7 fruit fly cellular contexts compared by ENCODE assay signal in the genomic region with DNA sequence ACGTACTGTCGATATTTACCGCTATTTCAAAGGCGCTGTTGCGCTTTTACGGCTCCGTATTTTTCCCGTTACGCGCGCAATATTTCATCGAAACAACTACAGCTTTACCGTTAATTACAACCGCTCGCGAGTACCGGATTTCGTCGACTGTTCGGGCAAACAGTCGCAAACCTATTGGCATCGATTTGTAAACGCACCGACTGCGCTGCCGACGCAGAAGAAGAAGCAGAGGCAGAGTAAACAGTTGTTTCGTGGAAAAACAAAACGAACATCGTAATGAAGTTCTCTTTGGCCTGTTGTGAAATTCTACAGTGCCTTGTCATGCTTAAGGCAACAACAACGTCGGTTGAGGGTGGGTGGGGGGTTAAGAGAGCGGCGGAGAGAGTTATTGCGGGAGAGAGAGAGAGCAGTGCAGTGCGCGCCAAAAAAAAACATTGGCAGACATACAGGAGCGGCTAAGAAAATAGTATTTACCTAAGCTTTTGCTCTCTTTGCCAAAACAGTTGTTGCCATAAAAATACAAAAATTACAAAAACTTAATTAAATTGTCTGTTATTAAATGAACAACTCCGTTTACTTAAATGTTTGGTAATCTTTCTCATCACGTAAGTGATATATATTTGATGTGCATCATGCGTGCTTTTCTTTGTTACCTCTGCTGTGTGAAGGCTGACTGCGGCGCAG.
TF ChIP-seq lines count a peak whose summit lies in the region.

Gene CG5953, minus strand, starts transcription at position 176 of the 684 bp plus-strand sequence.

- TF ChIP-seq CTCF in whole organism, embryonic (GFP tag; optimal IDR thresholded peaks at IDR 0.05; lab: Kevin White, UChicago), result peak; percentile 66

TF ChIP-seq in Kc167, 6 proteins besides CTCF, POLR2A, EP300 and RAD21:
- TF ChIP-seq psq (optimal IDR thresholded peaks at IDR 0.05; lab: Kevin White, UChicago) (peak; percentile 14), ttk (optimal IDR thresholded peaks at IDR 0.05; lab: Kevin White, UChicago) (no peak)

TF ChIP-seq in whole organism, 6 proteins besides CTCF, POLR2A, EP300 and RAD21:
- peak; percentile 93 for TF ChIP-seq Dll (optimal IDR thresholded peaks at IDR 0.05; lab: Kevin White, UChicago)
- no peak for TF ChIP-seq pan (optimal IDR thresholded peaks at IDR 0.05; lab: Kevin White, UChicago)
TF ChIP-seq in whole organism: peak in this region for 1.

TF ChIP-seq in whole organism, adult, 20 proteins besides CTCF, POLR2A, EP300 and RAD21 (continues in another document):
- TF ChIP-seq Clk (GFP tag; optimal IDR thresholded peaks at IDR 0.05; lab: Kevin White, UChicago) (peak; percentile 63), CG7101 (tag; optimal IDR thresholded peaks at IDR 0.05; lab: Kevin White, UChicago) (peak; percentile 95), CG7045 (GFP tag; optimal IDR thresholded peaks at IDR 0.05; lab: Kevin White, UChicago) (peak; percentile 92), toe (GFP tag; optimal IDR thresholded peaks at IDR 0.05; lab: Kevin White, UChicago) (peak; percentile 68), tj (GFP tag; optimal IDR thresholded peaks at IDR 0.05; lab: Kevin White, UChicago) (peak; percentile 74), pad (GFP tag; optimal IDR thresholded peaks at IDR 0.05; lab: Kevin White, UChicago) (peak; percentile 76), cic (GFP tag; optimal IDR thresholded peaks at IDR 0.05; lab: Kevin White, UChicago) (peak; percentile 86), bab1 (GFP tag; optimal IDR thresholded peaks at IDR 0.05; lab: Kevin White, UChicago) (peak; percentile 89), cnc (optimal IDR thresholded peaks at IDR 0.05; lab: Kevin White, UChicago) (peak; percentile 94 to 99), Hr96 (GFP tag; optimal IDR thresholded peaks at IDR 0.05; lab: Kevin White, UChicago) (peak; percentile 75), ovo (GFP tag; optimal IDR thresholded peaks at IDR 0.05; lab: Kevin White, UChicago) (peak; percentile 100), Mnt (GFP tag; optimal IDR thresholded peaks at IDR 0.05; lab: Kevin White, UChicago) (peak; percentile 62), CG11617 (GFP tag; optimal IDR thresholded peaks at IDR 0.05; lab: Kevin White, UChicago) (peak; percentile 90), CG5204 (GFP tag; optimal IDR thresholded peaks at IDR 0.05; lab: Kevin White, UChicago) (peak; percentile 89), CG12768 (GFP tag; optimal IDR thresholded peaks at IDR 0.05; lab: Kevin White, UChicago) (peak; percentile 94)

TF ChIP-seq in whole organism, embryonic, 481 proteins besides CTCF, POLR2A, EP300 and RAD21 (continues in another document):
- TF ChIP-seq CG11560 (tag; IDR thresholded peaks at IDR 0.05; lab: Robert Waterston, UW) (peak; percentile 88), unc-4 (GFP tag; IDR thresholded peaks at IDR 0.05; lab: Robert Waterston, UW; ENCODE audit: partially characterized antibody) (peak; percentile 17; the same call in 1 of the 2 replicates), sisA (GFP tag; IDR thresholded peaks at IDR 0.05; lab: Robert Waterston, UW) (peak; percentile 97), trh (GFP tag; optimal IDR thresholded peaks at IDR 0.05; lab: Kevin White, UChicago) (peak; percentile 80), CG2120 (GFP tag; optimal IDR thresholded peaks at IDR 0.05; lab: Kevin White, UChicago) (peak; percentile 97), ato (GFP tag; IDR thresholded peaks at IDR 0.05; lab: Robert Waterston, UW; ENCODE audit: partially characterized antibody) (peak; percentile 62; the same call in 1 of the 2 replicates), CG8765 (GFP tag; IDR thresholded peaks at IDR 0.05; lab: Robert Waterston, UW) (peak; percentile 91), jumu (GFP tag; optimal IDR thresholded peaks at IDR 0.05; lab: Kevin White, UChicago) (peak; percentile 93), CG4404 (GFP tag; IDR thresholded peaks at IDR 0.05; lab: Robert Waterston, UW) (peak; percentile 95), CG15696 (tag; optimal IDR thresholded peaks at IDR 0.05; lab: Kevin White, UChicago) (peak; percentile 88), CG9817 (tag; optimal IDR thresholded peaks at IDR 0.05; lab: Kevin White, UChicago) (peak; percentile 94), Eip74EF (GFP tag; optimal IDR thresholded peaks at IDR 0.05; lab: Kevin White, UChicago) (peak in 1 of 2 experiments; percentile 97), ftz-f1 (GFP tag; optimal IDR thresholded peaks at IDR 0.05; lab: Kevin White, UChicago) (peak; percentile 87), dan (GFP tag; IDR thresholded peaks at IDR 0.05; lab: Robert Waterston, UW) (peak; percentile 82; the same call in 1 of the 2 replicates)

TF ChIP-seq in whole organism, prepupa, 60 proteins besides CTCF, POLR2A, EP300 and RAD21 (continues in another document):
- TF ChIP-seq net (GFP tag; optimal IDR thresholded peaks at IDR 0.05; lab: Kevin White, UChicago), result peak; percentile 98
- peak; percentile 98 for TF ChIP-seq CG6276 (GFP tag; optimal IDR thresholded peaks at IDR 0.05; lab: Kevin White, UChicago)
- no peak for TF ChIP-seq Hr38 (GFP tag; optimal IDR thresholded peaks at IDR 0.05; lab: Kevin White, UChicago)
- TF ChIP-seq CG10631 (GFP tag; optimal IDR thresholded peaks at IDR 0.05; lab: Kevin White, UChicago), result peak; percentile 97
- TF ChIP-seq OdsH (GFP tag; optimal IDR thresholded peaks at IDR 0.05; lab: Kevin White, UChicago), result peak; percentile 97
- peak; percentile 97 for TF ChIP-seq Smox (GFP tag; optimal IDR thresholded peaks at IDR 0.05; lab: Kevin White, UChicago)
- TF ChIP-seq vri (GFP tag; optimal IDR thresholded peaks at IDR 0.05; lab: Kevin White, UChicago), result peak; percentile 87
- TF ChIP-seq Ets21C (GFP tag; optimal IDR thresholded peaks at IDR 0.05; lab: Kevin White, UChicago), result peak; percentile 96
- TF ChIP-seq CG6792 (GFP tag; optimal IDR thresholded peaks at IDR 0.05; lab: Kevin White, UChicago), result peak; percentile 97
- TF ChIP-seq svp (GFP tag; lab: Kevin White, UChicago), result peak; percentile 99
- peak; percentile 97 for TF ChIP-seq CG6808 (GFP tag; optimal IDR thresholded peaks at IDR 0.05; lab: Kevin White, UChicago)
- peak; percentile 96 for TF ChIP-seq dsx (GFP tag; optimal IDR thresholded peaks at IDR 0.05; lab: Kevin White, UChicago; ENCODE audit: poor library complexity, severe bottlenecking)
- TF ChIP-seq Ets96B (tag; optimal IDR thresholded peaks at IDR 0.05; lab: Kevin White, UChicago), result peak; percentile 98
- peak; percentile 97 for TF ChIP-seq Sox102F (GFP tag; optimal IDR thresholded peaks at IDR 0.05; lab: Kevin White, UChicago)
- peak; percentile 97 for TF ChIP-seq acj6 (GFP tag; optimal IDR thresholded peaks at IDR 0.05; lab: Kevin White, UChicago)
- TF ChIP-seq CG16779 (tag; optimal IDR thresholded peaks at IDR 0.05; lab: Kevin White, UChicago), result peak; percentile 98

TF ChIP-seq in whole organism, pupa, 21 proteins besides CTCF, POLR2A, EP300 and RAD21 (continues in another document):
- TF ChIP-seq gl (tag; optimal IDR thresholded peaks at IDR 0.05; lab: Kevin White, UChicago), result peak; percentile 96
- TF ChIP-seq EcR (GFP tag; optimal IDR thresholded peaks at IDR 0.05; lab: Kevin White, UChicago), result peak; percentile 47
- peak; percentile 98 for TF ChIP-seq CG15710 (tag; optimal IDR thresholded peaks at IDR 0.05; lab: Kevin White, UChicago)
- TF ChIP-seq Ets98B (GFP tag; IDR thresholded peaks at IDR 0.05; lab: Robert Waterston, UW), result peak; percentile 98
- peak; percentile 97 for TF ChIP-seq Pif1A (GFP tag; optimal IDR thresholded peaks at IDR 0.05; lab: Kevin White, UChicago)
- TF ChIP-seq CG4496 (GFP tag; IDR thresholded peaks at IDR 0.05; lab: Robert Waterston, UW), result peak; percentile 98
- TF ChIP-seq CG10348 (GFP tag; IDR thresholded peaks at IDR 0.05; lab: Robert Waterston, UW), result peak; percentile 91
- peak; percentile 97 for TF ChIP-seq CG32121 (GFP tag; IDR thresholded peaks at IDR 0.05; lab: Robert Waterston, UW)
- TF ChIP-seq CG12605 (GFP tag; IDR thresholded peaks at IDR 0.05; lab: Robert Waterston, UW), result peak; percentile 96
- TF ChIP-seq Pif1B (GFP tag; optimal IDR thresholded peaks at IDR 0.05; lab: Kevin White, UChicago), result peak; percentile 94
- peak; percentile 95 for TF ChIP-seq fd96Ca (GFP tag; IDR thresholded peaks at IDR 0.05; lab: Robert Waterston, UW)
- peak; percentile 98 for TF ChIP-seq Snoo (tag; optimal IDR thresholded peaks at IDR 0.05; lab: Kevin White, UChicago)
- TF ChIP-seq CG14655 (GFP tag; optimal IDR thresholded peaks at IDR 0.05; lab: Kevin White, UChicago), result peak; percentile 98
- TF ChIP-seq CG8159 (tag; optimal IDR thresholded peaks at IDR 0.05; lab: Kevin White, UChicago), result peak; percentile 99
- peak; percentile 98 for TF ChIP-seq CG34367 (tag; optimal IDR thresholded peaks at IDR 0.05; lab: Kevin White, UChicago)
- peak; percentile 93 for TF ChIP-seq rn (GFP tag; IDR thresholded peaks at IDR 0.05; lab: Robert Waterston, UW)
- peak; percentile 99 for TF ChIP-seq CG8301 (tag; optimal IDR thresholded peaks at IDR 0.05; lab: Kevin White, UChicago)
- TF ChIP-seq D1 (tag; optimal IDR thresholded peaks at IDR 0.05; lab: Kevin White, UChicago), result peak; percentile 86

TF ChIP-seq in whole organism, wandering third instar larva, 38 proteins besides CTCF, POLR2A, EP300 and RAD21 (continues in another document):
- TF ChIP-seq sage (GFP tag; optimal IDR thresholded peaks at IDR 0.05; lab: Kevin White, UChicago) (peak; percentile 71), Mio (GFP tag; optimal IDR thresholded peaks at IDR 0.05; lab: Kevin White, UChicago) (peak; percentile 62), fru (GFP tag; optimal IDR thresholded peaks at IDR 0.05; lab: Kevin White, UChicago) (peak; percentile 98), Myc (optimal IDR thresholded peaks at IDR 0.05; lab: Kevin White, UChicago) (no peak), Hnf4 (GFP tag; optimal IDR thresholded peaks at IDR 0.05; lab: Kevin White, UChicago) (peak; percentile 77), HLH106 (tag; optimal IDR thresholded peaks at IDR 0.05; lab: Kevin White, UChicago) (peak; percentile 98), Dfd (GFP tag; optimal IDR thresholded peaks at IDR 0.05; lab: Kevin White, UChicago) (peak; percentile 89), Abd-B (GFP tag; optimal IDR thresholded peaks at IDR 0.05; lab: Kevin White, UChicago) (no peak), Vsx2 (GFP tag; optimal IDR thresholded peaks at IDR 0.05; lab: Kevin White, UChicago; ENCODE audit: partially characterized antibody) (peak; percentile 56), Rel (GFP tag; optimal IDR thresholded peaks at IDR 0.05; lab: Kevin White, UChicago) (peak; percentile 44), Rel (tag; optimal IDR thresholded peaks at IDR 0.05; lab: Kevin White, UChicago) (peak; percentile 69), sv (GFP tag; optimal IDR thresholded peaks at IDR 0.05; lab: Kevin White, UChicago) (peak; percentile 95), dsf (GFP tag; optimal IDR thresholded peaks at IDR 0.05; lab: Kevin White, UChicago; ENCODE audit: borderline replicate concordance) (peak; percentile 67), Hr83 (GFP tag; optimal IDR thresholded peaks at IDR 0.05; lab: Kevin White, UChicago; ENCODE audit: poor library complexity, severe bottlenecking) (peak; percentile 8), lola (GFP tag; optimal IDR thresholded peaks at IDR 0.05; lab: Kevin White, UChicago) (no peak), ey (GFP tag; optimal IDR thresholded peaks at IDR 0.05; lab: Kevin White, UChicago) (peak; percentile 98), OdsH (GFP tag; optimal IDR thresholded peaks at IDR 0.05; lab: Kevin White, UChicago) (peak; percentile 98), CrebA (GFP tag; optimal IDR thresholded peaks at IDR 0.05; lab: Kevin White, UChicago; ENCODE audit: borderline replicate concordance) (peak; percentile 68)
